Fruit fly (Drosophila melanogaster) ovary, adult (tissue): ENCODE measurements around the gene CG6125.

Experiments
- CG17801 ChIP-seq: fragments of 200-800 bp; optimal IDR thresholded peaks from 2 replicates; lab custom pipeline; 2019; ENCODE audit warnings: missing biosample characterization, mild to moderate bottlenecking, missing genetic modification characterization, moderate library complexity; ENCODE audit not compliant: partially characterized antibody

CG6125 gene

dm6 chr3R:15393206-15393805, 13.6 kb downstream of the CG6125 start:
- TF ChIP-seq CG17801 = no peak

dm6 chr3R:15382851-15383250, 24.0 kb downstream of the CG6125 start, which contains the start of gene h-cup:
TSS of gene h-cup (minus strand) at chr3R:15382951.
- TF ChIP-seq CG17801 = no peak

- no peak for TF ChIP-seq CG17801
Observed at dm6 chr3R:15379071-15379470, 27.8 kb downstream of the CG6125 start.

DNA sequence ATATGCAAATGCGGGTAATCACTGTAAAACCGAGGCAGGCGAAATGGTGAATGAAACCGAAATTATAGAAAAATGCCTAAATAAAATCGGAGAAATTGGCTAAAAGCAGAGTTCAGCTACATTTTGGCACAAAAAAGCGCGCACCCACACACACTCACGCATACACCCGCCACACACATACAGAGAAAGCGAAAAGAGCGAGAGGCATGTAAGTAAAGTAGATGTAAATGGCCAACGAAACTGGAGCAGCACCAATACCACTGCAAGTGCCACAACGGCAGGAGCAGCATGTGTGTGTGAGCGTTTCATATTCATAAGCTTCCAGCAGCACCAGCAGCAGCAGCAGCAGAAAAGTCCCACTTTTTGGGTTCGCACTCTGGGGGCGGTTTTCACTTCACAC, 31.4 kb downstream of the CG6125 start:
- TF ChIP-seq CG17801 = no peak

DNA sequence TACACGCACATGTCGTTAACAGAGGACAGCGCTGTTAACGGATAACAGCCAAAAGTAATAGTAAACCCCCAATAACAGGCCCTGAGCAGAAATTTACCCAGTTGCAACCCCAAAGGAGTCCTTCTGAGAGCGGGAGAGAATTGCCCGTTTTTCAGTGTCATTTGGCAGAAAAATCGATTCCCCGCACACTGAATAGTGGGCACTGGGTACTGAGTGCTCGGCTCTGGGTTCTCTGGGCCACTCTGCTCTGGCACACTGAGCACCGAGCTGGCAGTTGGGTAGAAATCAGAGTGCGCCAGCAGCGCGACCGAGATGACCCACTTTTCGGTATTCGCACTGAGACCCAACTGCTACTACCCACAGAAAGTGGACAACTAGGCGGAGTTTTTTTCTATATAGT, 32.5 kb downstream of the CG6125 start, which contains the start of gene Rbp:
Gene Rbp, plus strand, starts transcription at position 239 of the 400 bp plus-strand sequence.
- no peak for TF ChIP-seq CG17801

dm6 chr3R:15371833-15372232, 35.0 kb downstream of the CG6125 start, which contains the start of the genes Ccm3 and CG6136:
TSS of gene Ccm3 (plus strand) at chr3R:15371957.
TSS of gene CG6136 (minus strand) at chr3R:15372212.
- TF ChIP-seq CG17801 = peak; percentile 67

DNA sequence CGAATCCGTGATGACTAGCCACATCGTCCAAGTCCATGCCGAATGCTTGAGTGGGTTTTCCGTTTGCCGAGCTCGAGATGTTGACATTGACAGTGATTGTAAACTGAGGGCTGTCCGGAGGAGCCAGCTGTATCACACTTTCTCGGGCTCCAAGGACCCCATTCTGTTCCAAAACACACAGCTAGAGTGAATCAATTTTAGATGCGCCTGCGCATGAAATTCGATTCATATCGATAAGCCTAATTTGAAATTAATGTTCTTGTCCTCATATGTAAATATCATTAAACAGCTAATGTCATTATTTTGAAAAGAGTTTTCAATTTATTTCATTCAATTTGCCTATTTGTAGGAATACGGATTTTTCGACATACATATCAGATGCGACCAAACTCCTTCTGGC, 37.1 kb downstream of the CG6125 start, which contains the start of gene CG14868:
Gene CG14868, minus strand, starts transcription at position 204 of the 400 bp plus-strand sequence.
- no peak for TF ChIP-seq CG17801

dm6 chr3R:15367477-15367876, 39.4 kb downstream of the CG6125 start, which contains the start of gene CG34404:
TSS of gene CG34404 (minus strand) at chr3R:15367665.
- TF ChIP-seq CG17801 = no peak

DNA sequence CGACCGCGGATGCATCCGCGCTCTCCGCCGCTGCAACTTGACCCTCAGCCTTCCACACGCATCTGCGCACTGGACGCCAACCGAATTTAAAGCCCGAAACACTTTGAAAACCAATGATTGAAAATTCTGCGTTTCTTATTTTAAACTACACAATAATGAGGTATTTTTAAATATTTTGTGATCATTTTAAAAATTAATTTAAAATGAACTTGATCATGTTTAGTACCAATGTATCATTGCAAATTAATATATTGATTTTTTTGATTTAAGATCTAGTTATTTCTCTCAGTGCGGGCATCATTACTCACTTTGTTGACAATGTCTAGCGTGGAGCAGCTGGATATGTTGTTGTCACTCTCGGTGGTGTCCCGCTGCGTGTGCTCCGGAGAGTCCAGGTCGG, 40.0 kb downstream of the CG6125 start:
- peak; percentile 6 for TF ChIP-seq CG17801

dm6 chr3R:15363608-15364007, 43.3 kb downstream of the CG6125 start, which contains the start of gene CG6171:
TSS of gene CG6171 (minus strand) at chr3R:15363857.
- peak; percentile 10 for TF ChIP-seq CG17801

dm6 chr3R:15361490-15361889, 45.4 kb downstream of the CG6125 start, which contains the start of the genes Cog2 and Trax:
TSS of gene Cog2 (minus strand) at chr3R:15361657.
TSS of gene Trax (plus strand) at chr3R:15361692.
- TF ChIP-seq CG17801 = peak; percentile 65

DNA sequence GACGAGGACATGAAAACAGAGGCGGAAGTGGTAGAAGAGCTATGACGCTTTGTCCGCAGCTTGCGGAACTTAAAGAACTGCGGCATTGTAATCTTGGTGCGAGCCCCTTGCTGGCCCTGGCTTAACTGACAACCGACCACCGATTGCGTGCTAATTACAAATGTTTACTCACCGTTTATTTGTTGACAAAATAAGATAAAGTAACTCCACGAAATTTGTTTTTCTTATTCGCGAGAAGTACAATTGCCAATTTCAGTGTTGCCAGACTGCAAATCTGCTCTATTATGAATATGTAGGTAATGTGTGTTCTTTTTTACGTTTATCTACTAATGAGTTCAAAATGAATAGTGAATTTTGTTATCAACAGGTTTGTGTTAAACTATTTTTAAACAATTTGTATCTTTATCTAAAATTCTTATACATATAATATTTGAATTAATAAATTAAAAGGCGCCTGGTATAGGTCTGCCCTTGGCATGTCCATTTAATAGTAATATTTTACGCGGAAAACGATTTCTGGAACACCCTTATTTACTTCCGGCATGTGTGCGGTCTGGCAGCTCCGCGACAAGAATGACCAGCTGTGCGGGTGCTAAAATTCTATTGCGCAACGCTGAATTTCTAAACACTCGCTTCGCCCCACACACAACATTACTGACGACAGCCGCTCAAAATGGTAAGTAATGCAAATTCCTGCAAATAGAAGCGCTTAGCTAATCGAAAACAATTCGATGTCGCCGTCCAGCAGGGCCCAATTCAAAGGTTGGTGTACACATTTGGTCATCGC, 50.0 kb downstream of the CG6125 start, which contains the start of the genes Atg4b and Hibch:
Gene Atg4b, minus strand, starts transcription at position 280 of the 787 bp plus-strand sequence.
Gene Hibch, plus strand, starts transcription at position 585 of the 787 bp plus-strand sequence.
- peak; percentile 90 for TF ChIP-seq CG17801

DNA sequence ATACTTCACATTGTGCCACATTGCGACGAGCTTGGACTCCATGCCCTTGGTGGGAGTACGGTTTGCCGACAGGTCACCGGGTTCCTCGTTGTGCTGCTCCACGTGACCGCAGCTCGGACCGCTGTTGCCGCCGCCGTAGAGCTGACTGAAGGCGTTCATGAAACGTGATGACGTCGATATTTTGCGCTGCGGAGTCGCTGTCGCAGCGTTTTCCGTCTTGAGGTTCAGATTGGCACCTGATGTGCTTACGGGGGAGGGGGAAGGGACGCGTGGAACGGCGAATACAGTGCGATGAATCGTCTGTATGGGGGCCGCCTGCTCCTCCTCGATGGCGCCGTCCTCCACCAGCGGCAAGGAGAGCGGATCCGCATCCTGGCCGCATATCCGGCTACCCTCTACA, 50.7 kb downstream of the CG6125 start:
- TF ChIP-seq CG17801 = no peak

- TF ChIP-seq CG17801 = no peak
Observed at dm6 chr3R:15354019-15354418, 52.9 kb downstream of the CG6125 start.
